Fruit fly (Drosophila melanogaster) S2 (cell line): ENCODE results near the gene by.

Experiments
- CG8478 ChIP-seq: fragments of >200 bp; optimal IDR thresholded peaks from 2 replicates; lab custom pipeline; 2018
- CTCF ChIP-seq, 2 experiments: fragments of >200 bp; optimal IDR thresholded peaks; 2 replicates each; lab custom pipeline; 2018

DNA sequence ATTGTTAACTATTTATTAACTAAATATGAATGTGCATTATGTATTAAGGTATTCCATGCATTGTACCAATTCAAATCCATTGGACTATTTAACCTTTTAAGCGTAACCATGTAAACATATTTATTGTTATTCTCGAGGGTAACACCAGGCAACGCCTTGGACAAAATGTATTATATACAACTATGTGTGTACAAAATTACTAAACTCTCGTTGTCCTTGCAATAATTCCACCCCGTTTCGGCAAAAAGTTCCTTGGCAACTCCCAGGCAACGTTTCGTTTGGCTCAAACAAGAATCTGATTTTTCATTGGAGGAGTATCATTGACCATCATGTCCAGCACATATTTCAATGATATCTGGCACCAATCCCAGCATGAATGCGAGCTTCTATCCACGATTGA lies 33.1 kb upstream of the by start, which contains the start of gene CG16789:
- TF ChIP-seq CG8478 (lab: Kevin White, UChicago), result no peak
- TF ChIP-seq CTCF (optimal IDR thresholded peaks at IDR 0.05; lab: Kevin White, UChicago), result no peak
